Fruit fly (Drosophila melanogaster) whole organism, embryonic: ENCODE results near the gene CG12347.

Experiments used
- CG8388 ChIP-seq: fragments of 200-800 bp; sonication (Bioruptor generic); optimal IDR thresholded peaks from 2 replicates; lab custom pipeline; 2019; ENCODE audit warnings: missing biosample characterization, mild to moderate bottlenecking, missing genetic modification characterization, moderate library complexity
- CHES-1-like ChIP-seq: fragments of 200-800 bp; sonication (Bioruptor generic); optimal IDR thresholded peaks from 2 replicates; lab custom pipeline; 2016; ENCODE audit warnings: missing biosample characterization, missing genetic modification characterization
- CTCF ChIP-seq: fragments of 200-800 bp; sonication (Bioruptor generic); optimal IDR thresholded peaks from 2 replicates; lab custom pipeline; 2017; ENCODE audit warnings: missing biosample characterization, mild to moderate bottlenecking, missing genetic modification characterization, moderate library complexity
- dmrt99B ChIP-seq: fragments of 200-800 bp; sonication (Bioruptor generic); optimal IDR thresholded peaks from 2 replicates; lab custom pipeline; 2018; ENCODE audit warnings: missing biosample characterization, mild to moderate bottlenecking, missing genetic modification characterization, moderate library complexity
- fu2 ChIP-seq: fragments of 200-800 bp; sonication (Bioruptor generic); optimal IDR thresholded peaks from 2 replicates; lab custom pipeline; 2016; ENCODE audit warnings: missing biosample characterization, missing genetic modification characterization
- org-1 ChIP-seq: fragments of 200-800 bp; sonication (Bioruptor generic); optimal IDR thresholded peaks from 2 replicates; lab custom pipeline; 2017; ENCODE audit warnings: missing biosample characterization, missing genetic modification characterization

DNA sequence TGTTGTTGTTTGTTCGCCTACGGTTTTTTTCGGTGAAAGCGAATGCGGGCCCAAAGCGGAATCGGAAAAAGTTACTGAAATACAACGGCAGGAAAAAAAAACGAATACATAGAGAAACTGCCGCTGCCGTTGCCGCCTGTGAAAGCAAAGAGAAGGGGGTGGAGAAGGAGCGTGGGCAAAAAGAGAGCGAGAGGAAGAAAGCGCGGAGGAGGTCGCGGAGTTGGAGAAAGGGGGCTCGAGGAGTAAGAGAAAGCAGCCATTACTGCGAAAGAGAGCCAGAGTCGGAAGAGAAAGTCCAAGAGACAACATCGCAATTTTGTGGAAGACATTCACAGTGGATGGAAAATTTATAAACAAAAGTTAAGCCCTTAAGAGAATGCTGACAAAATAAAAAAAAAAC is 14.0 kb downstream of the CG12347 start:
- TF ChIP-seq dmrt99B (tag; lab: Kevin White, UChicago), result no peak
- TF ChIP-seq CHES-1-like (GFP tag; lab: Kevin White, UChicago), result no peak
- TF ChIP-seq org-1 (GFP tag; lab: Kevin White, UChicago), result no peak
- TF ChIP-seq CG8388 (GFP tag; lab: Kevin White, UChicago), result no peak
- no peak for TF ChIP-seq CTCF (GFP tag; lab: Kevin White, UChicago)
- no peak for TF ChIP-seq fu2 (GFP tag; lab: Kevin White, UChicago)
